Fruit fly (Drosophila melanogaster): ENCODE data around the gene geko.

geko gene

DNA sequence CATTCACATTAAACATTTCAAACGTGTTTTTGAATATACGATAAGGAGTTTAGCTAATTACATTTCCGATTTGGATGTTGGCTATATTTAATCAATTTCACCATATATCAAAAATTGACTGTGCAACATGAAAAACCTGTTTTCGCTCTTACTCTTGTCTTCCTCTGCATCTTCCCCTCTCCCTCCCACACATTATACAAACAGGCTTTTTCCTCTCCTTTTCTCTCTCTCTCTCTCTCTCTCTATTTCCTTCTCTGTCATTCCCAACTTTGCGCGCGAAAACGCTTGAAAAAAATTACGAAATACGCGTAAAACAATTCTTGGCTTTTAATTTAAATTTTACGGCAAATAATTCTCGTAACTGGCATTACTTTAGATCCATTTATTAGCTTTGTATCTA, 47.6 kb downstream of the geko start:
- no peak for TF ChIP-seq CG6276 (GFP tag; optimal IDR thresholded peaks at IDR 0.05)
- TF ChIP-seq CG1621 (tag; optimal IDR thresholded peaks at IDR 0.05), result peak; percentile 29

DNA sequence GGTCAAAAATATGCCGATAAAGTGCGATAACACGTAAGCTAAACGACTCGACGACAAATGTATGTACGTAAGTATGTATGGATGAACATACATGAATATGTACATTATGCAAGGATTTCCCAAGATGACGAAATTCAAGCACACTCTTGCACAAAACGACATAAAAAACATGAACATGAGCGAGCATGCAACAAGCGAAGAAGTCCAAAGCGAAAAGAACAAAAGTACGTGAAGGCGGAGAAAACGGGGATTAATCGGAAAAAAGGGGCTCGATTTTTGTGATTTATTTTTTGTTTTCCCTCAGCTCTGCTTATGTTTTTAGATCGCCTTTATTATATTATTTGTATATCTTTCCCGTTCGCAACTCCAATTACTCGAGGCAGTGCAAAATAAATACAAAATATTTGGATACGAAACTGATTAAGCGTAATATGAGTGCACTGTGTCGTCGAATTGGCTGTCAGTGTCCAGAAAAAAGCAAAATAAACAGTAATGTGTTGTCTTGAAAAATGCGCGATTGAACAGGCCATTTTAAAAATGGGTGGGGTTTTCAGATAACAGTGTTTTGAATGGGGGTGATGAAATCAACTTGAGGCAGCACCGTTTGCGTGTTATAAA, 48.4 kb downstream of the geko start:
- TF ChIP-seq Hr39 (GFP tag; optimal IDR thresholded peaks at IDR 0.05), result no peak
- TF ChIP-seq spab (GFP tag; optimal IDR thresholded peaks at IDR 0.05), result no peak
- TF ChIP-seq vri (GFP tag; optimal IDR thresholded peaks at IDR 0.05), result peak; percentile 44
- no peak for TF ChIP-seq acj6 (GFP tag; optimal IDR thresholded peaks at IDR 0.05)
- TF ChIP-seq CG6792 (GFP tag; optimal IDR thresholded peaks at IDR 0.05), result no peak
- peak; percentile 45 for TF ChIP-seq svp (GFP tag)
- TF ChIP-seq Eip75B (GFP tag; optimal IDR thresholded peaks at IDR 0.05), result no peak
- TF ChIP-seq CG6808 (GFP tag; optimal IDR thresholded peaks at IDR 0.05), result peak; percentile 7
- peak; percentile 32 for TF ChIP-seq Eip78C (GFP tag)

DNA sequence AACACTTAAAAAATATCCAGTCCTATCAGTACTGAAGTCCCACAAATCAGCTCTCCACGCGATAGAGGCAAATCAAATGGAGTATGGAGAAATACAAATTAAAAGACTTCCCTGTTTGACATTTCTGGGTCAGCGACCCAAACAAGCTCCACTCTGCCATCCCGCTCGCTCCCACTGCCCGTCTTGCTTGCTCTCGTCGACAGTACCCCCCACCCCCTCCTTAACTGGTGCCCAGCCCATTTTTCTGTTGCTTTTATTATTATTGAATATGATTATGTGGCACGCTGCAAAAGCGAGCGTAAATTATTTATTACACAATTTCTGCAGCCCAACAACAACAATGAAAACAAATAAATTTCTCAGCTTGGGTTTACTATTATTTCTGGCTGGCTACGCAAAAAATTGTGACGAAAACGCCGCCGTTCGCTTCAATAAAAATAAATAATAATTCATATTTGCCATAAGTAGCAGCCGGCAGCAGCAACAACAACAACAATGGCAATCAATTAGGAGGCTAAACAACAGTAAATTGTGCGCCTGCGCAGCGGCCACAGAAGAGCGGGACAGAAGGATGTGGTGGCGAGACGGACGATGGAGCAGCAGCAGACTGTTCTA, 49.4 kb downstream of the geko start:
- TF ChIP-seq CG6163 (GFP tag; IDR thresholded peaks at IDR 0.05) (no peak), fkh (GFP tag; optimal IDR thresholded peaks at IDR 0.05) (peak; percentile 21), cyc (GFP tag; optimal IDR thresholded peaks at IDR 0.05) (no peak), topi (GFP tag; optimal IDR thresholded peaks at IDR 0.05) (no peak), CG8119 (GFP tag; IDR thresholded peaks at IDR 0.05) (no peak), CG11762 (GFP tag; optimal IDR thresholded peaks at IDR 0.05; ENCODE audit: insufficient read depth) (no peak), CG6854 (GFP tag; optimal IDR thresholded peaks at IDR 0.05) (no peak), lz (GFP tag; optimal IDR thresholded peaks at IDR 0.05) (no peak), Met (GFP tag; optimal IDR thresholded peaks at IDR 0.05) (no peak), CG6276 (GFP tag; optimal IDR thresholded peaks at IDR 0.05) (no peak), Ets96B (tag; optimal IDR thresholded peaks at IDR 0.05) (no peak), vri (GFP tag; optimal IDR thresholded peaks at IDR 0.05) (no peak), spab (GFP tag; optimal IDR thresholded peaks at IDR 0.05) (no peak), Eip78C (GFP tag) (peak; percentile 49), Eip93F (GFP tag; optimal IDR thresholded peaks at IDR 0.05) (no peak), dac (GFP tag; optimal IDR thresholded peaks at IDR 0.05) (no peak), salr (GFP tag; optimal IDR thresholded peaks at IDR 0.05) (no peak), eg (GFP tag; IDR thresholded peaks at IDR 0.05) (no peak), svp (GFP tag) (peak; percentile 27), CG8319 (GFP tag; optimal IDR thresholded peaks at IDR 0.05) (no peak), acj6 (GFP tag; optimal IDR thresholded peaks at IDR 0.05) (no peak)

DNA sequence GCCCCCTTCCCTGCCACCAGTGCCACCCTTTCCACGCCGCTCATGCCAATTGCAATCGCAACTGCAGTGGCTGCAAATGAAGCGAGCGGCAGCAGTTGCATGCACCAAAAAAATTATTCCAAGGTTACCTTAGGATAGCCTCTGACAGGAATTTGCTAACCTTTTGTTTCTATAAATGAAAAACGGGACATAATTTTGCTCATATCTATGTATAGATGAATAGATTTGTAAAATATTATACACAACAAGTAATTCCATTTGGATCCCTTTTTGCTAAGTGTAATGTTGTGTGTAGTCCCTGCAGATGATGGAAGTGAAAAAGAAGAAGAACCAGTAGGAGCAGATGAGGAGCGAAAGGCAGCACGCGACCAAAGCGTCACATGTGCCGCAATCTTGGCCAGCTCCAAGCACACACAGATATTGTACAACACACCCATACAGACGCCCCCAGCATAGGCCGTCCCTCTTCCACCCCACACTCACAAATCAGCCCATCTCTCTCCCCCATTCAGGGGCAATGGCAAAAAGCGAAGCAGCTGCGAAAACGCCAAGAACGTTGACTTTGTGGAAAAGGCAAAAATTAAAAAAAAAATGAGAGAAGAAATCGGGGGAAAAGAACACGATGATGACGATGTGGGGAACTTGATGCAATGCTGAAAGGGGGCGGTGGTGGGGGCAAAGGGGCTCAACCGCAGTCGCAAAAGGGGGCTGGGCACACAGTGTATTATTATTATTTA, 51.5 kb downstream of the geko start:
- TF ChIP-seq CG8119 (GFP tag; IDR thresholded peaks at IDR 0.05) (peak; percentile 87), net (GFP tag; optimal IDR thresholded peaks at IDR 0.05) (peak; percentile 92), salr (GFP tag; optimal IDR thresholded peaks at IDR 0.05) (peak; percentile 92), spab (GFP tag; optimal IDR thresholded peaks at IDR 0.05) (peak; percentile 92), CG34406 (GFP tag; optimal IDR thresholded peaks at IDR 0.05) (peak; percentile 93), Eip75B (GFP tag; optimal IDR thresholded peaks at IDR 0.05) (peak; percentile 97), pdm3 (GFP tag; optimal IDR thresholded peaks at IDR 0.05) (peak; percentile 96), fkh (GFP tag; optimal IDR thresholded peaks at IDR 0.05) (no peak), CG31627 (GFP tag; optimal IDR thresholded peaks at IDR 0.05) (peak; percentile 97), Lpt (GFP tag; optimal IDR thresholded peaks at IDR 0.05) (peak; percentile 89), CG32006 (GFP tag; optimal IDR thresholded peaks at IDR 0.05) (peak; percentile 87), OdsH (GFP tag; optimal IDR thresholded peaks at IDR 0.05) (peak; percentile 95), dsx (GFP tag; optimal IDR thresholded peaks at IDR 0.05; ENCODE audit: poor library complexity, severe bottlenecking) (peak; percentile 94), Hr4 (GFP tag; optimal IDR thresholded peaks at IDR 0.05) (peak; percentile 81), Eip78C (GFP tag) (peak; percentile 99), CG11902 (GFP tag; optimal IDR thresholded peaks at IDR 0.05) (peak; percentile 87), Sox15 (GFP tag; optimal IDR thresholded peaks at IDR 0.05) (peak; percentile 85), esn (GFP tag; optimal IDR thresholded peaks at IDR 0.05) (peak; percentile 98), Ets21C (GFP tag; optimal IDR thresholded peaks at IDR 0.05) (peak; percentile 94), Ets96B (tag; optimal IDR thresholded peaks at IDR 0.05) (peak; percentile 95), CG3032 (tag; optimal IDR thresholded peaks at IDR 0.05) (peak; percentile 94), CG6792 (GFP tag; optimal IDR thresholded peaks at IDR 0.05) (peak; percentile 96), Sox14 (GFP tag; optimal IDR thresholded peaks at IDR 0.05) (peak; percentile 98), topi (GFP tag; optimal IDR thresholded peaks at IDR 0.05) (peak; percentile 97), vri (GFP tag; optimal IDR thresholded peaks at IDR 0.05) (peak; percentile 90), Blimp-1 (GFP tag; optimal IDR thresholded peaks at IDR 0.05) (peak; percentile 87)

Measured in whole organism, prepupa.